Worm (Caenorhabditis elegans) whole organism, L2 larva: Measurements from ENCODE around the gene B0310.1.

ENCODE experiments used
- C34F6.9 ChIP-seq: fragments of 150-350 bp; optimal IDR thresholded peaks from 2 replicates; lab custom pipeline; 2014; ENCODE audit warnings: missing biosample characterization, missing genetic modification characterization
- F13H6.1 ChIP-seq: sonication (generic microtip); optimal IDR thresholded peaks from 2 replicates; lab custom pipeline; 2016; ENCODE audit warnings: missing genetic modification characterization, missing compliant biosample characterization
- R02D3.7 ChIP-seq: fragments of 150-350 bp; optimal IDR thresholded peaks from 2 replicates; lab custom pipeline; 2014; ENCODE audit warnings: missing biosample characterization, missing genetic modification characterization
- Y55F3AM.14 ChIP-seq: fragments of 200-800 bp; sonication (Bioruptor generic); optimal IDR thresholded peaks from 2 replicates; lab custom pipeline; 2018; ENCODE audit warnings: mild to moderate bottlenecking, missing genetic modification characterization, missing compliant biosample characterization
- ama-1 ChIP-seq: fragments of 150-350 bp; optimal IDR thresholded peaks from 2 replicates; lab custom pipeline; 2018; ENCODE audit warnings: inconsistent platforms
- blmp-1 ChIP-seq: sonication (generic microtip); optimal IDR thresholded peaks from 2 replicates; lab custom pipeline; 2017; ENCODE audit warnings: missing genetic modification characterization, mild to moderate bottlenecking, missing compliant biosample characterization, antibody characterized with exemption, moderate library complexity; ENCODE audit not compliant: insufficient read depth
- ceh-16 ChIP-seq: fragments of 150-350 bp; optimal IDR thresholded peaks from 2 replicates; lab custom pipeline; 2014; ENCODE audit warnings: missing biosample characterization, missing genetic modification characterization
- ceh-82 ChIP-seq: fragments of 150-350 bp; optimal IDR thresholded peaks from 2 replicates; lab custom pipeline; 2014; ENCODE audit warnings: missing biosample characterization, missing genetic modification characterization
- dmd-4 ChIP-seq: sonication (generic microtip); optimal IDR thresholded peaks from 2 replicates; lab custom pipeline; 2017; ENCODE audit warnings: missing biosample characterization, missing genetic modification characterization
- egl-27 ChIP-seq: sonication (generic microtip); optimal IDR thresholded peaks from 3 replicates; lab custom pipeline; 2017; ENCODE audit warnings: missing biosample characterization, missing genetic modification reagents, missing genetic modification characterization
- elt-1 ChIP-seq: fragments of 150-350 bp; optimal IDR thresholded peaks from 2 replicates; lab custom pipeline; 2014; ENCODE audit warnings: missing biosample characterization, missing genetic modification characterization
- fos-1 ChIP-seq: fragments of 150-350 bp; optimal IDR thresholded peaks from 2 replicates; lab custom pipeline; 2014; ENCODE audit warnings: missing biosample characterization, missing genetic modification characterization
- gmeb-1 ChIP-seq: fragments of 150-350 bp; optimal IDR thresholded peaks from 2 replicates; lab custom pipeline; 2014; ENCODE audit warnings: missing biosample characterization, missing genetic modification characterization
- lin-11 ChIP-seq: fragments of 150-350 bp; sonication (generic microtip); optimal IDR thresholded peaks from 2 replicates; lab custom pipeline; 2014; ENCODE audit warnings: missing biosample characterization, missing genetic modification characterization, inconsistent platforms, mixed read lengths
- mab-5 ChIP-seq: fragments of 150-350 bp; optimal IDR thresholded peaks from 2 replicates; lab custom pipeline; 2014; ENCODE audit warnings: missing biosample characterization, missing genetic modification characterization
- mbf-1 ChIP-seq: sonication (generic microtip); optimal IDR thresholded peaks from 2 replicates; lab custom pipeline; 2017; ENCODE audit warnings: missing biosample characterization, missing genetic modification characterization
- mdl-1 ChIP-seq, 2 experiments: fragments of 150-350 bp in 1 of 2; sonication (generic microtip) in 1 of 2; optimal IDR thresholded peaks; 2 replicates each; lab custom pipeline; 2017; ENCODE audit warnings: missing biosample characterization in 2 of 2, missing genetic modification characterization in 2 of 2
- nhr-11 ChIP-seq: fragments of 150-350 bp; optimal IDR thresholded peaks from 2 replicates; lab custom pipeline; 2014; ENCODE audit warnings: missing biosample characterization, missing genetic modification characterization
- nhr-12 ChIP-seq: fragments of 150-350 bp; optimal IDR thresholded peaks from 2 replicates; lab custom pipeline; 2014; ENCODE audit warnings: missing biosample characterization, missing genetic modification characterization
- nhr-129 ChIP-seq: fragments of 150-350 bp; optimal IDR thresholded peaks from 2 replicates; lab custom pipeline; 2014; ENCODE audit warnings: missing biosample characterization, missing genetic modification characterization
- nhr-23 ChIP-seq: fragments of 150-350 bp; optimal IDR thresholded peaks from 2 replicates; lab custom pipeline; 2014; ENCODE audit warnings: missing biosample characterization, missing genetic modification reagents, missing genetic modification characterization
- nhr-237 ChIP-seq: fragments of 150-350 bp; optimal IDR thresholded peaks from 2 replicates; lab custom pipeline; 2014; ENCODE audit warnings: missing biosample characterization, missing genetic modification characterization
- nhr-77 ChIP-seq: fragments of 150-350 bp; optimal IDR thresholded peaks from 2 replicates; lab custom pipeline; 2014; ENCODE audit warnings: missing biosample characterization, missing genetic modification characterization
- sem-4 ChIP-seq: fragments of 150-350 bp; optimal IDR thresholded peaks from 2 replicates; lab custom pipeline; 2014; ENCODE audit warnings: missing biosample characterization, missing genetic modification reagents, missing genetic modification characterization
- skn-1 ChIP-seq: sonication (generic microtip); optimal IDR thresholded peaks from 2 replicates; lab custom pipeline; 2017; ENCODE audit warnings: missing biosample characterization, missing genetic modification characterization
- sma-3 ChIP-seq: sonication (generic microtip); optimal IDR thresholded peaks from 2 replicates; lab custom pipeline; 2016; ENCODE audit warnings: missing genetic modification reagents, missing genetic modification characterization, missing compliant biosample characterization
- sma-9 ChIP-seq, 2 experiments: fragments of 150-350 bp in 1 of 2; sonication (generic microtip) in 1 of 2; optimal IDR thresholded peaks; 2 replicates each; lab custom pipeline; 2014 to 2016; ENCODE audit warnings: missing genetic modification characterization in 2 of 2, mild to moderate bottlenecking in 1 of 2, missing biosample characterization in 1 of 2, missing compliant biosample characterization in 1 of 2, missing genetic modification reagents in 1 of 2, moderate library complexity in 1 of 2
- unc-39 ChIP-seq: fragments of 150-350 bp; optimal IDR thresholded peaks from 2 replicates; lab custom pipeline; 2014; ENCODE audit warnings: missing biosample characterization, missing genetic modification characterization
- unc-55 ChIP-seq: fragments of 150-350 bp; sonication (generic microtip); optimal IDR thresholded peaks from 3 replicates; lab custom pipeline; 2014; ENCODE audit warnings: missing biosample characterization, missing genetic modification reagents, missing genetic modification characterization
- ztf-1 ChIP-seq: fragments of 200-800 bp; sonication (Bioruptor generic); conservative IDR thresholded peaks from 2 replicates; pipeline ENCODE4 v1.3.6; 2022; ENCODE audit warnings: missing genetic modification characterization, missing compliant biosample characterization
- ztf-11 ChIP-seq: sonication (generic microtip); optimal IDR thresholded peaks from 2 replicates; lab custom pipeline; 2017; ENCODE audit warnings: missing biosample characterization, missing genetic modification characterization
- ztf-4 ChIP-seq: fragments of 150-350 bp; optimal IDR thresholded peaks from 2 replicates; lab custom pipeline; 2014; ENCODE audit warnings: missing biosample characterization, missing genetic modification characterization

B0310.1 gene

ce11 chrX:492919-493318, at the start of gene B0310.1:
Gene B0310.1 (plus strand): TSS chrX:493228.
- TF ChIP-seq ceh-16 (tag; lab: Kevin White, UChicago) (no peak), nhr-129 (tag; lab: Kevin White, UChicago) (peak; percentile 51), ama-1 (lab: Kevin White, UChicago) (no peak), F13H6.1 (tag; lab: Kevin White, UChicago) (no peak), gmeb-1 (no peak)
- TF ChIP-seq, all 48 proteins: peak for 1

ce11 chrX:449820-450219, 43.2 kb upstream of the B0310.1 start, which contains the start of gene F52D1.2:
Gene F52D1.2 (minus strand): TSS chrX:450212.
- TF ChIP-seq fos-1 (tag; lab: Kevin White, UChicago) (peak; percentile 70), sma-3 (GFP tag; lab: Kevin White, UChicago) (no peak)

- TF ChIP-seq unc-39 (tag; lab: Kevin White, UChicago): no peak
- TF ChIP-seq F13H6.1 (tag; lab: Kevin White, UChicago): no peak
- no peak for TF ChIP-seq nhr-77 (tag; lab: Kevin White, UChicago)
- TF ChIP-seq lin-11 (tag; lab: Kevin White, UChicago): no peak
- no peak for TF ChIP-seq nhr-12
- no peak for TF ChIP-seq nhr-237 (tag; lab: Kevin White, UChicago)
- TF ChIP-seq skn-1 (tag; lab: Kevin White, UChicago): no peak
- TF ChIP-seq ztf-4 (tag; lab: Kevin White, UChicago): no peak
Measured at ce11 chrX:457139-457802, 35.8 kb upstream of the B0310.1 start, which contains the start of gene abu-12. Gene abu-12 (minus strand): TSS chrX:457610.

DNA sequence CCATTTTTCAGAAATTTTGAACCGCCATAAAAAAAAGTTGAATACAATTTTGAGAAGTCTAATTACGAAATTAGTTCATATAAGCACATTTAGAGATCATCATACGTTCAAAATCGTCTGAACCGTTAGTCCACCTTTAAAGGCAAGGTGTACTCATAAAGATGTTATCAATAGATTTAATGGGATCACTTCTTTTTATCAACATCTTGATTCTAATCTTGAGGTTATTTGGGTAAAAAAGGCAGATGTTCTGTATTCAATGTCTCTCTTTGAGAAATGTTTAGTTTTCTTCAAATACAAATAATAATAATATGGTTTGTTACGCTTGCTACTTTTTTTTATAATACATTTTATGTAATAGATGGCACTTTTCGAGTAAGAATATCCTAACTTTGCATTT, 33.7 kb upstream of the B0310.1 start:
- TF ChIP-seq nhr-237 (tag; lab: Kevin White, UChicago): no peak
- TF ChIP-seq elt-1: peak; percentile 45

DNA sequence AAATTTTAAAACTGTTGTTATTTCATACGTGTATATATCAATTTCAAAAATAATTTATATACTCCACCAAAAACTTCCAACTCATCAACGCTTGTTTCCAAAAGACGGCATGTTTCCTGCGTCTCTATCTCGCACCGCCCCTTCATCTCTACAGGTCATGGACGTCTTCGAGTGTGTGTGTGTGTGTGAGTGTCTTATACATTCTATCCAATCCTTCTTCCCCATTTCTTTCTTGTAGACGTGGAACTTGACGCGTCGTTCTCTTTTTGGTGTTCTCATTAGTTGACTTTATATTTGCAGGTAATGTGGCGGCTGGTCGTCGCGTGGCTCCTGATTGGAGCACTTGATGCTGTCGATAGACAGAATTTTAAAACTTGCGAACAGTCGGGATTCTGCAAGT, 32.7 kb upstream of the B0310.1 start, which contains the start of gene aagr-4:
Gene aagr-4, plus strand, starts transcription at position 301 of the 400 bp plus-strand sequence.
- TF ChIP-seq mab-5 (tag; lab: Kevin White, UChicago): no peak
- no peak for TF ChIP-seq ztf-4 (tag; lab: Kevin White, UChicago)
- TF ChIP-seq gmeb-1: no peak
- TF ChIP-seq ztf-1: no peak
- no peak for TF ChIP-seq dmd-4 (tag; lab: Kevin White, UChicago)
- no peak for TF ChIP-seq nhr-129 (tag; lab: Kevin White, UChicago)
- no peak for TF ChIP-seq ceh-82 (tag; lab: Kevin White, UChicago)
- no peak for TF ChIP-seq sma-3 (GFP tag; lab: Kevin White, UChicago)
- TF ChIP-seq nhr-11: no peak
- TF ChIP-seq unc-39 (tag; lab: Kevin White, UChicago): no peak

- TF ChIP-seq elt-1 (no peak), sem-4 (tag; lab: Kevin White, UChicago) (no peak)
Measured at ce11 chrX:461623-462022, 31.4 kb upstream of the B0310.1 start.

- TF ChIP-seq nhr-129 (tag; lab: Kevin White, UChicago) (no peak), F13H6.1 (tag; lab: Kevin White, UChicago) (no peak), mbf-1 (tag; lab: Kevin White, UChicago) (no peak), sma-9 (GFP tag; optimal IDR thresholded peaks at IDR 0.05; lab: Kevin White, UChicago) (no peak), sma-9 (tag; optimal IDR thresholded peaks at IDR 0.05; lab: Kevin White, UChicago) (no peak), ceh-82 (tag; lab: Kevin White, UChicago) (no peak), sem-4 (tag; lab: Kevin White, UChicago) (no peak), gmeb-1 (no peak), unc-55 (GFP tag; lab: Kevin White, UChicago) (no peak), nhr-23 (no peak), Y55F3AM.14 (GFP tag; lab: Kevin White, UChicago) (no peak), mdl-1 (tag; optimal IDR thresholded peaks at IDR 0.05; lab: Kevin White, UChicago) (no peak), ztf-11 (tag; lab: Kevin White, UChicago) (no peak), blmp-1 (no peak), lin-11 (tag; lab: Kevin White, UChicago) (no peak), nhr-237 (tag; lab: Kevin White, UChicago) (no peak), C34F6.9 (tag; lab: Kevin White, UChicago) (no peak), egl-27 (tag; lab: Kevin White, UChicago) (no peak), ztf-4 (tag; lab: Kevin White, UChicago) (no peak), R02D3.7 (tag; lab: Kevin White, UChicago) (no peak), ztf-1 (no peak)
Measured at ce11 chrX:467338-467823, 25.6 kb upstream of the B0310.1 start.
